Fruit fly (Drosophila melanogaster): ENCODE results near the gene Serinc.

DNA sequence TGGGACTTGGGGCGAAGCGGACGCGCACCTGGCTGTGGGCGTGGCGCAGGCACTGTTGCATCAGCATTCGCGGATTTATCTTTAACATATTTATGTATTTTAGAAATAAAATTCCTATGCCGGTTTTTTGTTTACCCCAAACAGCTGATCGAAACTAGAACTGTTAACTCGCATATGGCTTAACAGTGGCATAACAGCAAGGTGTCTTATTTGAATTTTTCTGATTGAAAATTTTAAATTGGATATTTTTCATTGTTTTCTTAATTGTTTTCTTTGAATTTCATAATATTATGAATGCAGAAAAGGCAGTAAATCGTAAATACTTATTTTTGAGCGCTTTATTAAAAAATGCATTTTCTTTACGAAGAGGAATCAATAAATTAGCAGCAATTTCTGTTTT lies 4.5 kb downstream of the Serinc start, which contains the start of gene GluRS-m:
- TF ChIP-seq cnc (optimal IDR thresholded peaks at IDR 0.05) (no peak), CG5204 (GFP tag; optimal IDR thresholded peaks at IDR 0.05) (no peak), CG11617 (GFP tag; optimal IDR thresholded peaks at IDR 0.05) (no peak), CG14711 (tag; optimal IDR thresholded peaks at IDR 0.05) (no peak), Hr96 (GFP tag; optimal IDR thresholded peaks at IDR 0.05) (no peak), Mnt (GFP tag; optimal IDR thresholded peaks at IDR 0.05) (no peak), kay (GFP tag; ENCODE audit: borderline replicate concordance) (peak; percentile 71), CG7101 (tag; optimal IDR thresholded peaks at IDR 0.05) (no peak), bab1 (GFP tag; optimal IDR thresholded peaks at IDR 0.05) (no peak), Crg-1 (GFP tag; optimal IDR thresholded peaks at IDR 0.05) (no peak), CG12768 (GFP tag; optimal IDR thresholded peaks at IDR 0.05) (no peak)
